Worm (Caenorhabditis elegans): ENCODE data around the gene lsm-7.

DNA sequence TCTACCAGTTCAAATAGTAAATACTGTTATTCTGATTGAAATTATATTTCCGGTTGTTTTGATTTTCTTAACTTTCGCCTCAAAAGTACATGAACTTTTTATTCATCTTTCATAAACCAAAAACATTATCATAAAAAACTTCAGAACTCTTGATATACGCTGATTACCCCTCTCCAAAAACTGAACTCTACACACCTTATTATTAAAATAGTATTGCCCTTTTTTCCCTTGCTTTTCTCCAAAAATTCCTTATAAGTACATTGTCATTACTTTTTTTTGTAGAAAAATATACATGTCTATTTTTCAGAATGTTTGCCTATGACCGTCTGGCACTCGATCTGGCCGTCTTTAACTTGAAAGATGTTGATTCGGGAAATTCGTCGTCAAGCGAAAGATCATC lies 48.5 kb downstream of the lsm-7 start, which contains the start of gene Y43E12A.2:
- TF ChIP-seq ama-1 (optimal IDR thresholded peaks at IDR 0.05) = no peak
- no peak for TF ChIP-seq unc-62 (GFP tag; optimal IDR thresholded peaks at IDR 0.05)
- no peak for TF ChIP-seq nfya-1 (tag; optimal IDR thresholded peaks at IDR 0.05; ENCODE audit: insufficient read depth)
- TF ChIP-seq nhr-12 (tag; optimal IDR thresholded peaks at IDR 0.05) = no peak
- TF ChIP-seq snpc-4 (tag; optimal IDR thresholded peaks at IDR 0.05) = no peak
- TF ChIP-seq elt-3 (tag; optimal IDR thresholded peaks at IDR 0.05) = no peak
- no peak for TF ChIP-seq fkh-10 (GFP tag; optimal IDR thresholded peaks at IDR 0.05)
- no peak for TF ChIP-seq nhr-28 (tag; optimal IDR thresholded peaks at IDR 0.05)
- no peak for TF ChIP-seq aly-2 (tag; optimal IDR thresholded peaks at IDR 0.05)
